Worm (Caenorhabditis elegans) whole organism, L1 larva: Measurements from ENCODE around the gene C29E4.10.

ENCODE experiments used
- alr-1 ChIP-seq: fragments of 200-800 bp; sonication (Bioruptor generic); optimal IDR thresholded peaks from 2 replicates; lab custom pipeline; 2018; ENCODE audit warnings: borderline replicate concordance, mild to moderate bottlenecking, missing genetic modification characterization, missing compliant biosample characterization
- aly-2 ChIP-seq: fragments of 150-350 bp; optimal IDR thresholded peaks from 2 replicates; lab custom pipeline; 2014; ENCODE audit warnings: missing biosample characterization, missing genetic modification characterization
- lin-15B ChIP-seq: fragments of 150-350 bp; sonication (generic microtip); optimal IDR thresholded peaks from 3 replicates; lab custom pipeline; 2014; ENCODE audit warnings: missing biosample characterization, missing genetic modification characterization
- lin-39 ChIP-seq: fragments of 150-350 bp; optimal IDR thresholded peaks from 2 replicates; lab custom pipeline; 2014; ENCODE audit warnings: missing biosample characterization, missing genetic modification reagents, missing genetic modification characterization
- nhr-76 ChIP-seq: sonication (generic microtip); optimal IDR thresholded peaks from 2 replicates; lab custom pipeline; 2017; ENCODE audit warnings: missing biosample characterization, missing genetic modification characterization
- nhr-77 ChIP-seq: fragments of 150-350 bp; optimal IDR thresholded peaks from 2 replicates; lab custom pipeline; 2014; ENCODE audit warnings: missing biosample characterization, missing genetic modification characterization
- skn-1 ChIP-seq: fragments of 150-350 bp; optimal IDR thresholded peaks from 2 replicates; lab custom pipeline; 2014; ENCODE audit warnings: missing biosample characterization, missing genetic modification characterization
- swsn-7 ChIP-seq: sonication (generic microtip); optimal IDR thresholded peaks from 2 replicates; lab custom pipeline; 2016; ENCODE audit warnings: missing genetic modification characterization, missing compliant biosample characterization

ce11 chrIII:7972687-7973086, 35.0 kb downstream of the C29E4.10 start:
- no peak for TF ChIP-seq aly-2
- TF ChIP-seq skn-1 (tag; lab: Kevin White, UChicago): no peak
- TF ChIP-seq nhr-77 (tag; lab: Kevin White, UChicago): no peak
- TF ChIP-seq alr-1 (tag; lab: Kevin White, UChicago): no peak
- no peak for TF ChIP-seq lin-15B (tag; lab: Kevin White, UChicago)
- no peak for TF ChIP-seq swsn-7 (tag; lab: Kevin White, UChicago)
- no peak for TF ChIP-seq lin-39
- TF ChIP-seq nhr-76 (tag; lab: Kevin White, UChicago): no peak
